Worm (Caenorhabditis elegans): ENCODE results near the gene F08D12.2.

DNA sequence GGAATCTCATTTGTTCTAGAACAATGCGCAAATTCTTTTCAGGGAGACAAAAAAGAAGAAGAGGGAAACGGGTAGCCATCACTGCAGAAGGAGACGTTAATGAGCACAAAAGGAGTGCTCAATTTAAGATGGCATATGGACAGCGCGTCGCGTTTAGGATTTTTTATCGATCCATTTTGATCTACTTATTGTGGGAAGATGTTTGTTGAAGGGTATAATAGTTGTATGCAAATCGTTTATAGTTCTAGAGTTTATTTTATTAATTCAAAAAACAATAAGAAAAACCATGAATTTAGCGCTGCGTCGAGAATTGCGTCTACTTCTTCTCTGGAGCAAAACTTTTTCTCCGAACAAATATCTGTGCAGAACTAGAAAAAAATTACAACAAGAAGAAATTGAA lies 7.9 kb upstream of the F08D12.2 start, which contains the start of gene sdz-9:
- TF ChIP-seq aly-2 (tag; optimal IDR thresholded peaks at IDR 0.05): no peak
- TF ChIP-seq ceh-82 (tag; optimal IDR thresholded peaks at IDR 0.05): no peak

Data from whole organism, L2 larva.